Worm (Caenorhabditis elegans): ENCODE measurements around the gene ZC262.2.
A peak's percentile ranks its signal among the peaks of the same experiment; 100 is the strongest.

Gene ZC262.2

ce11 chrIII:8303440-8303839 is 28.4 kb upstream of the ZC262.2 start:
- TF ChIP-seq zip-8 (tag; optimal IDR thresholded peaks at IDR 0.05) (peak; percentile 95), lsy-2 (tag; optimal IDR thresholded peaks at IDR 0.05) (no peak), ceh-83 (GFP tag; optimal IDR thresholded peaks at IDR 0.05) (no peak)

DNA sequence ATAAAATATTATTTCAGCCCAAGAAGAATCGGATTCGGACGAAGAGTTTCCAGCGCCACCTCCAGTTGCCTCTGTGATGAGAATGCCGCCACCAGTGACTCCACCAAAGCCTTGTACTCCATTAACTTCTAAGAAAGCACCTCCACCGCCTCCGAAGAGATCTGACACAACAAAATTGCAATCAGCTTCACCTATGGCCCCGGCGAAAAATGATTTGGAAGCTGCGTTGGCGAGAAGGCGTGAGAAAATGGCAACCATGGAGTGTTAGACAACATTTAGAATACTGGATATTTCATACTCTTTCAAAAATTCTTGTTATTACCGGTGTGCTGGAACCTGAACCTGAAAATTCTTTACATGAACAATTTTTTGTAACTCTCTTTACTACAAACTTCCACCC is 26.6 kb upstream of the ZC262.2 start:
- TF ChIP-seq blmp-1 (tag; optimal IDR thresholded peaks at IDR 0.05) (no peak), drap-1 (GFP tag; optimal IDR thresholded peaks at IDR 0.05) (no peak), mep-1 (tag; optimal IDR thresholded peaks at IDR 0.05) (no peak), mab-5 (tag; optimal IDR thresholded peaks at IDR 0.05) (no peak), unc-62 (GFP tag; optimal IDR thresholded peaks at IDR 0.05) (no peak), unc-120 (tag; optimal IDR thresholded peaks at IDR 0.05; ENCODE audit: poor library complexity, severe bottlenecking) (no peak), bed-3 (GFP tag; optimal IDR thresholded peaks at IDR 0.05) (no peak), pha-4 (tag; optimal IDR thresholded peaks at IDR 0.05) (no peak), elt-3 (tag; optimal IDR thresholded peaks at IDR 0.05) (no peak)

ce11 chrIII:8305816-8306215 is 26.0 kb upstream of the ZC262.2 start:
- TF ChIP-seq elt-3 (tag; optimal IDR thresholded peaks at IDR 0.05): no peak
- TF ChIP-seq sem-2 (GFP tag; optimal IDR thresholded peaks at IDR 0.05): no peak
- no peak for TF ChIP-seq tbx-8 (GFP tag; optimal IDR thresholded peaks at IDR 0.05)
- TF ChIP-seq ces-1 (GFP tag; optimal IDR thresholded peaks at IDR 0.05): no peak
- TF ChIP-seq ceh-83 (GFP tag; optimal IDR thresholded peaks at IDR 0.05): no peak
- TF ChIP-seq lsy-2 (tag; optimal IDR thresholded peaks at IDR 0.05): no peak
- TF ChIP-seq elt-1 (tag; optimal IDR thresholded peaks at IDR 0.05; ENCODE audit: borderline replicate concordance, insufficient read depth): no peak
- no peak for TF ChIP-seq ham-2 (GFP tag; optimal IDR thresholded peaks at IDR 0.05)

DNA sequence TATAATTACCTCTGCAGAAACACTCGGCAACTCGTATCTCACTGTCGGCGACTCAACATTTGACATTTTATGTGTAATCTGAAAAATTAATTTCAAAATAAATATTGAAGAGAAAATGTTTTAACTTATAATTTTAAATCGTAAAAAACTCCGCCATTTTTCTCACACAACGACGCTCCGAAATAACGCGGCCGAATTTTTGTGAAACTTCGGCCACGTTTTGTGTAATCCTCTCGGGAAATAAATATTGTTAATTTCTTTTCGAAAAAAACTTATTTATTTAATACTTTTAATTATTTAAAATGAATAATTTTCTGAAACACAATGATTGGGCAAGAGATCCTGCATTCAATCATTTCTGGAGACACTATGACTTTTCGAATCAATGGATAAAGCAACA is 24.5 kb upstream of the ZC262.2 start, which contains the start of the genes F10E9.7 and F10E9.5:
Gene F10E9.7, minus strand, starts transcription at position 86 of the 400 bp plus-strand sequence.
Gene F10E9.5, plus strand, starts transcription at position 237 of the 400 bp plus-strand sequence.
- TF ChIP-seq ces-1 (GFP tag; optimal IDR thresholded peaks at IDR 0.05): peak; percentile 70
- TF ChIP-seq bed-3 (GFP tag; optimal IDR thresholded peaks at IDR 0.05): no peak
- peak; percentile 15 for TF ChIP-seq nhr-237 (tag; optimal IDR thresholded peaks at IDR 0.05)
- TF ChIP-seq mep-1 (tag; optimal IDR thresholded peaks at IDR 0.05): peak; percentile 61
- TF ChIP-seq sptf-1 (tag; optimal IDR thresholded peaks at IDR 0.05): peak; percentile 54
- peak; percentile 38 for TF ChIP-seq ceh-39 (tag; optimal IDR thresholded peaks at IDR 0.05)
- TF ChIP-seq nhr-2 (tag; optimal IDR thresholded peaks at IDR 0.05): peak; percentile 26
- TF ChIP-seq lsy-2 (tag; optimal IDR thresholded peaks at IDR 0.05): peak; percentile 74
- no peak for TF ChIP-seq flh-1 (GFP tag; optimal IDR thresholded peaks at IDR 0.05)
- TF ChIP-seq lin-13 (tag; optimal IDR thresholded peaks at IDR 0.05): peak; percentile 30
- no peak for TF ChIP-seq ceh-43 (GFP tag; optimal IDR thresholded peaks at IDR 0.05)

ce11 chrIII:8308238-8308637 is 23.6 kb upstream of the ZC262.2 start, which contains the start of gene F10E9.4:
TSS of gene F10E9.4 (plus strand) at chrIII:8308538.
- TF ChIP-seq flh-1 (GFP tag; optimal IDR thresholded peaks at IDR 0.05): no peak
- TF ChIP-seq ztf-11 (tag; optimal IDR thresholded peaks at IDR 0.05): no peak
- TF ChIP-seq hlh-1 (tag; optimal IDR thresholded peaks at IDR 0.05): no peak
- TF ChIP-seq nhr-76 (tag; optimal IDR thresholded peaks at IDR 0.05): no peak
- no peak for TF ChIP-seq ceh-39 (tag; optimal IDR thresholded peaks at IDR 0.05)
- TF ChIP-seq pha-4 (tag; optimal IDR thresholded peaks at IDR 0.05): no peak
- TF ChIP-seq elt-1 (tag; optimal IDR thresholded peaks at IDR 0.05; ENCODE audit: borderline replicate concordance, insufficient read depth): no peak
- TF ChIP-seq ces-1 (GFP tag; optimal IDR thresholded peaks at IDR 0.05): no peak
- no peak for TF ChIP-seq lin-13 (tag; optimal IDR thresholded peaks at IDR 0.05)
- no peak for TF ChIP-seq mls-2 (tag; optimal IDR thresholded peaks at IDR 0.05)
- TF ChIP-seq zip-8 (tag; optimal IDR thresholded peaks at IDR 0.05): no peak
- no peak for TF ChIP-seq M03D4.4 (tag; optimal IDR thresholded peaks at IDR 0.05)
- TF ChIP-seq unc-120 (tag; optimal IDR thresholded peaks at IDR 0.05; ENCODE audit: poor library complexity, severe bottlenecking): no peak
- TF ChIP-seq nhr-2 (tag; optimal IDR thresholded peaks at IDR 0.05): no peak
- no peak for TF ChIP-seq blmp-1 (tag; optimal IDR thresholded peaks at IDR 0.05)
- TF ChIP-seq bed-3 (GFP tag; optimal IDR thresholded peaks at IDR 0.05): no peak
